Fruit fly (Drosophila melanogaster): Measurements from ENCODE around the gene CG5958.

CG5958 gene

dm6 chr2L:7396962-7397361 lies 36.4 kb downstream of the CG5958 start (continued):
- TF ChIP-seq CG31388 (GFP tag; optimal IDR thresholded peaks at IDR 0.05) (no peak), CG11093 (GFP tag; IDR thresholded peaks at IDR 0.05) (peak; percentile 53; the same call in 1 of the 3 replicates), otp (GFP tag; IDR thresholded peaks at IDR 0.05) (peak; percentile 72), Xbp1 (GFP tag; optimal IDR thresholded peaks at IDR 0.05) (peak; percentile 75), btn (GFP tag; optimal IDR thresholded peaks at IDR 0.05) (no peak), prd (optimal IDR thresholded peaks at IDR 0.05) (no peak), prd (GFP tag; IDR thresholded peaks at IDR 0.05) (peak; percentile 85), h (optimal IDR thresholded peaks at IDR 0.05) (no peak), cwo (GFP tag; optimal IDR thresholded peaks at IDR 0.05) (peak; percentile 74), CG2202 (tag; optimal IDR thresholded peaks at IDR 0.05) (peak; percentile 16), ttk (GFP tag; IDR thresholded peaks at IDR 0.05) (peak; percentile 63), CG11398 (GFP tag; optimal IDR thresholded peaks at IDR 0.05) (no peak), CG17568 (GFP tag; optimal IDR thresholded peaks at IDR 0.05) (peak; percentile 11), CG43689 (GFP tag; IDR thresholded peaks at IDR 0.05) (no peak), lab (GFP tag; optimal IDR thresholded peaks at IDR 0.05) (peak; percentile 89), gem (tag; optimal IDR thresholded peaks at IDR 0.05) (peak; percentile 82), BtbVII (GFP tag; optimal IDR thresholded peaks at IDR 0.05) (peak; percentile 24), CG18262 (tag; optimal IDR thresholded peaks at IDR 0.05) (peak; percentile 55), tgo (GFP tag; IDR thresholded peaks at IDR 0.05) (peak; percentile 82), slp2 (GFP tag; optimal IDR thresholded peaks at IDR 0.05) (peak; percentile 19), CG2120 (GFP tag; optimal IDR thresholded peaks at IDR 0.05) (peak; percentile 79), pb (GFP tag; optimal IDR thresholded peaks at IDR 0.05) (no peak), Dll (GFP tag; IDR thresholded peaks at IDR 0.05; ENCODE audit: partially characterized antibody) (no peak), Kr (GFP tag; optimal IDR thresholded peaks at IDR 0.05) (no peak), CG6791 (GFP tag; IDR thresholded peaks at IDR 0.05; ENCODE audit: partially characterized antibody) (no peak), fd3F (GFP tag; optimal IDR thresholded peaks at IDR 0.05) (peak; percentile 44), CG6254 (GFP tag; optimal IDR thresholded peaks at IDR 0.05) (peak; percentile 38), slbo (GFP tag; IDR thresholded peaks at IDR 0.05) (peak; percentile 80), CG3281 (GFP tag; optimal IDR thresholded peaks at IDR 0.05) (peak; percentile 67), TFAM (GFP tag; optimal IDR thresholded peaks at IDR 0.05) (no peak), Max (GFP tag; optimal IDR thresholded peaks at IDR 0.05) (no peak), CG11247 (GFP tag; IDR thresholded peaks at IDR 0.05) (peak; percentile 54), Side (GFP tag; optimal IDR thresholded peaks at IDR 0.05) (peak; percentile 60), Fer1 (GFP tag; optimal IDR thresholded peaks at IDR 0.05) (peak; percentile 79), CG12744 (GFP tag; optimal IDR thresholded peaks at IDR 0.05) (peak; percentile 51), H15 (GFP tag; IDR thresholded peaks at IDR 0.05) (peak; percentile 63; the same call in 2 of the 3 replicates), CG14050 (GFP tag; IDR thresholded peaks at IDR 0.05) (peak; percentile 60; the same call in 2 of the 3 replicates), row (GFP tag; IDR thresholded peaks at IDR 0.05) (peak; percentile 80), CG10321 (GFP tag; IDR thresholded peaks at IDR 0.05) (0 out of 2 replicates have a peak, but pooled peaks have one; percentile 20), CG33557 (GFP tag; optimal IDR thresholded peaks at IDR 0.05) (no peak), CG32772 (GFP tag; IDR thresholded peaks at IDR 0.05) (peak; percentile 65), HLH54F (GFP tag; optimal IDR thresholded peaks at IDR 0.05) (peak; percentile 47), CG9797 (GFP tag; optimal IDR thresholded peaks at IDR 0.05) (no peak), CG32532 (GFP tag; IDR thresholded peaks at IDR 0.05) (peak; percentile 88), esg (GFP tag; conservative IDR thresholded peaks at IDR 0.05) (peak; percentile 51), CG14441 (GFP tag; IDR thresholded peaks at IDR 0.05) (peak; percentile 84), CG15479 (GFP tag; optimal IDR thresholded peaks at IDR 0.05) (no peak), CG14965 (GFP tag; optimal IDR thresholded peaks at IDR 0.05; ENCODE audit: borderline replicate concordance) (no peak), chif (GFP tag; optimal IDR thresholded peaks at IDR 0.05) (peak; percentile 0 to 46), Chrac-16 (GFP tag; optimal IDR thresholded peaks at IDR 0.05) (peak; percentile 49), CG9817 (tag; optimal IDR thresholded peaks at IDR 0.05) (peak; percentile 36), zfh1 (GFP tag; IDR thresholded peaks at IDR 0.05) (peak; percentile 57; the same call in 1 of the 3 replicates)
